Worm (Caenorhabditis elegans) whole organism, L1 larva: ENCODE measurements around the gene F07A11.5.
A peak's percentile ranks its signal among the peaks of the same experiment; 100 is the strongest.

Experiments
- C16A3.4 ChIP-seq: fragments of 150-350 bp; optimal IDR thresholded peaks from 2 replicates; lab custom pipeline; 2014; ENCODE audit warnings: missing biosample characterization, missing genetic modification characterization
- Y116A8C.19 ChIP-seq: sonication (generic microtip); optimal IDR thresholded peaks from 2 replicates; lab custom pipeline; 2016; ENCODE audit warnings: missing compliant biosample characterization, missing genetic modification characterization, borderline replicate concordance
- ama-1 ChIP-seq: fragments of 150-350 bp; optimal IDR thresholded peaks from 2 replicates; lab custom pipeline; 2014
- ceh-63 ChIP-seq: fragments of 200-800 bp; sonication (Bioruptor generic); optimal IDR thresholded peaks from 2 replicates; lab custom pipeline; 2018; ENCODE audit warnings: mild to moderate bottlenecking, missing genetic modification characterization, missing compliant biosample characterization
- ceh-82 ChIP-seq, 3 experiments: fragments of 150-350 bp in 1 of 3; sonication (generic microtip) in 2 of 3; optimal IDR thresholded peaks; 2 replicates each; lab custom pipeline; 2014 to 2017; ENCODE audit warnings: missing biosample characterization in 3 of 3, missing genetic modification characterization in 3 of 3
- dpl-1 ChIP-seq, 3 experiments: fragments of 150-350 bp in 2 of 3; sonication (generic microtip) in 1 of 3; optimal IDR thresholded peaks; 2 replicates each; lab custom pipeline; 2014 to 2017; ENCODE audit warnings: missing biosample characterization in 3 of 3, missing genetic modification characterization in 3 of 3, missing genetic modification reagents in 3 of 3
- efl-1 ChIP-seq, 4 experiments: fragments of 150-350 bp; optimal IDR thresholded peaks in 3 of 4; peaks in 1 of 4; 1 replicate in 1 of 4; 2 replicates in 3 of 4; lab custom pipeline; 2014; ENCODE audit warnings: missing biosample characterization in 2 of 4, missing genetic modification characterization in 2 of 4, missing genetic modification reagents in 2 of 4
- elt-2 ChIP-seq: sonication (generic microtip); optimal IDR thresholded peaks from 2 replicates; lab custom pipeline; 2016; ENCODE audit warnings: missing genetic modification characterization, mild to moderate bottlenecking, inconsistent platforms, missing compliant biosample characterization, missing genetic modification reagents
- elt-3 ChIP-seq, 6 experiments: fragments of 150-350 bp in 1 of 6; sonication (generic microtip); optimal IDR thresholded peaks; 2 replicates each; lab custom pipeline; 2017 to 2018; ENCODE audit warnings: missing biosample characterization in 6 of 6, missing genetic modification characterization in 6 of 6, inconsistent platforms in 1 of 6
- fkh-4 ChIP-seq: sonication (generic microtip); optimal IDR thresholded peaks from 2 replicates; lab custom pipeline; 2016; ENCODE audit warnings: missing compliant biosample characterization, missing genetic modification characterization, borderline replicate concordance
- fos-1 ChIP-seq: fragments of 150-350 bp; optimal IDR thresholded peaks from 2 replicates; lab custom pipeline; 2014; ENCODE audit warnings: missing biosample characterization, missing genetic modification characterization
- grh-1 ChIP-seq: fragments of 200-800 bp; sonication (Bioruptor generic); IDR thresholded peaks from 2 replicates; pipeline ENCODE4 v1.3.6; 2022; ENCODE audit warnings: missing genetic modification reagents, missing genetic modification characterization, missing compliant biosample characterization
- irx-1 ChIP-seq: sonication (generic microtip); optimal IDR thresholded peaks from 2 replicates; lab custom pipeline; 2016; ENCODE audit warnings: missing genetic modification characterization, missing compliant biosample characterization
- isw-1 ChIP-seq: fragments of 200-800 bp; sonication (Bioruptor generic); IDR thresholded peaks from 2 replicates; pipeline ENCODE4 v1.3.6; 2022; ENCODE audit warnings: missing genetic modification characterization, missing compliant biosample characterization
- lin-14 ChIP-seq: fragments of 200-800 bp; sonication (Bioruptor generic); optimal IDR thresholded peaks from 2 replicates; lab custom pipeline; 2018; ENCODE audit warnings: mild to moderate bottlenecking, missing genetic modification characterization, moderate library complexity, missing compliant biosample characterization
- lin-35 ChIP-seq, 2 experiments: fragments of 150-350 bp; optimal IDR thresholded peaks; 2 replicates each; lab custom pipeline; 2014; ENCODE audit warnings: missing biosample characterization in 2 of 2, missing genetic modification characterization in 2 of 2, missing genetic modification reagents in 2 of 2
- lsy-2 ChIP-seq, 2 experiments: fragments of 150-350 bp; optimal IDR thresholded peaks; 2 replicates each; lab custom pipeline; 2014; ENCODE audit warnings: missing biosample characterization in 2 of 2, missing genetic modification characterization in 2 of 2
- mef-2 ChIP-seq: fragments of 150-350 bp; optimal IDR thresholded peaks from 2 replicates; lab custom pipeline; 2014; ENCODE audit warnings: missing biosample characterization, missing genetic modification characterization
- mep-1 ChIP-seq: fragments of 150-350 bp; optimal IDR thresholded peaks from 2 replicates; lab custom pipeline; 2014; ENCODE audit warnings: missing biosample characterization, missing genetic modification characterization
- nhr-20 ChIP-seq: sonication (generic microtip); optimal IDR thresholded peaks from 2 replicates; lab custom pipeline; 2016; ENCODE audit warnings: mild to moderate bottlenecking, missing genetic modification characterization, missing compliant biosample characterization
- nhr-71 ChIP-seq: sonication (generic microtip); optimal IDR thresholded peaks from 2 replicates; lab custom pipeline; 2016; ENCODE audit warnings: mild to moderate bottlenecking, missing genetic modification characterization, moderate library complexity, missing compliant biosample characterization
- nhr-76 ChIP-seq: sonication (generic microtip); optimal IDR thresholded peaks from 2 replicates; lab custom pipeline; 2017; ENCODE audit warnings: missing biosample characterization, missing genetic modification characterization
- nhr-77 ChIP-seq: fragments of 150-350 bp; optimal IDR thresholded peaks from 2 replicates; lab custom pipeline; 2014; ENCODE audit warnings: missing biosample characterization, missing genetic modification characterization
- nhr-85 ChIP-seq: sonication (generic microtip); peaks from one replicate; lab custom pipeline; 2016; ENCODE audit warnings: missing genetic modification characterization, inconsistent platforms, missing compliant biosample characterization
- pax-3 ChIP-seq: fragments of 200-800 bp; sonication (Bioruptor generic); optimal IDR thresholded peaks from 2 replicates; lab custom pipeline; 2018; ENCODE audit warnings: mild to moderate bottlenecking, missing genetic modification characterization, moderate library complexity, missing compliant biosample characterization
- skn-1 ChIP-seq: fragments of 150-350 bp; optimal IDR thresholded peaks from 2 replicates; lab custom pipeline; 2014; ENCODE audit warnings: missing biosample characterization, missing genetic modification characterization
- snpc-4 ChIP-seq: fragments of 150-350 bp; optimal IDR thresholded peaks from 2 replicates; lab custom pipeline; 2014; ENCODE audit warnings: missing biosample characterization, missing genetic modification characterization
- snu-23 ChIP-seq: sonication (generic microtip); optimal IDR thresholded peaks from 2 replicates; lab custom pipeline; 2016; ENCODE audit warnings: missing genetic modification characterization, missing compliant biosample characterization
- swsn-7 ChIP-seq: sonication (generic microtip); optimal IDR thresholded peaks from 2 replicates; lab custom pipeline; 2016; ENCODE audit warnings: missing genetic modification characterization, missing compliant biosample characterization
- unc-130 ChIP-seq: fragments of 150-350 bp; optimal IDR thresholded peaks from 2 replicates; lab custom pipeline; 2017; ENCODE audit warnings: missing biosample characterization, missing genetic modification characterization, inconsistent platforms
- vab-15 ChIP-seq: sonication (generic microtip); optimal IDR thresholded peaks from 2 replicates; lab custom pipeline; 2017; ENCODE audit warnings: missing genotype, mild to moderate bottlenecking, missing genetic modification characterization, missing compliant biosample characterization
- xbp-1 ChIP-seq: sonication (generic microtip); optimal IDR thresholded peaks from 2 replicates; lab custom pipeline; 2016; ENCODE audit warnings: missing genetic modification characterization, missing compliant biosample characterization
- zip-4 ChIP-seq: fragments of 200-800 bp; sonication (Bioruptor generic); optimal IDR thresholded peaks from 2 replicates; lab custom pipeline; 2018; ENCODE audit warnings: mild to moderate bottlenecking, missing genetic modification characterization, moderate library complexity, missing compliant biosample characterization
- ztf-11 ChIP-seq, 2 experiments: sonication (generic microtip); optimal IDR thresholded peaks; 2 replicates each; lab custom pipeline; 2016 to 2017; ENCODE audit warnings: missing genetic modification characterization in 2 of 2, missing biosample characterization in 1 of 2, missing compliant biosample characterization in 1 of 2

The F07A11.5 gene

ce11 chrII:11652679-11653174 is 40.6 kb downstream of the F07A11.5 start, which contains the start of the genes rad-23 and rpn-12 (continued):
- TF ChIP-seq zip-4 (GFP tag; lab: Kevin White, UChicago), result no peak
- no peak for TF ChIP-seq elt-2 (tag; lab: Kevin White, UChicago)
- TF ChIP-seq nhr-85 (tag; lab: Kevin White, UChicago), result peak; percentile 73
- TF ChIP-seq snpc-4 (tag; lab: Kevin White, UChicago), result no peak
- TF ChIP-seq dpl-1 (GFP tag; optimal IDR thresholded peaks at IDR 0.05; lab: Kevin White, UChicago), result peak; percentile 59 to 75 (median 65)
- TF ChIP-seq nhr-71 (tag; lab: Kevin White, UChicago), result peak; percentile 66
- no peak for TF ChIP-seq pax-3
- TF ChIP-seq efl-1 (optimal IDR thresholded peaks at IDR 0.05; lab: Kevin White, UChicago), result peak; percentile 72 to 75
- peak; percentile 65 to 93 for TF ChIP-seq efl-1 (GFP tag; optimal IDR thresholded peaks at IDR 0.05 in 1 of 2; lab: Kevin White, UChicago)
- TF ChIP-seq swsn-7 (tag; lab: Kevin White, UChicago), result peak; percentile 39
- TF ChIP-seq mep-1 (tag; lab: Kevin White, UChicago), result peak; percentile 87
- peak; percentile 76 to 91 for TF ChIP-seq lsy-2 (tag; optimal IDR thresholded peaks at IDR 0.05; lab: Kevin White, UChicago)
- TF ChIP-seq ceh-82 (tag; optimal IDR thresholded peaks at IDR 0.05; lab: Kevin White, UChicago), result peak in 2 of 3 experiments; percentile 31 to 53
- no peak for TF ChIP-seq ztf-11 (tag; optimal IDR thresholded peaks at IDR 0.05; lab: Kevin White, UChicago)
- TF ChIP-seq ama-1, result no peak
- TF ChIP-seq nhr-77 (tag; lab: Kevin White, UChicago), result peak; percentile 59
- peak; percentile 61 for TF ChIP-seq lin-14 (GFP tag; lab: Kevin White, UChicago)
- TF ChIP-seq Y116A8C.19 (tag; lab: Kevin White, UChicago), result no peak
- peak; percentile 100 for TF ChIP-seq skn-1 (tag; lab: Kevin White, UChicago)
- peak; percentile 37; the same call in 1 of the 2 replicates for TF ChIP-seq isw-1 (GFP tag; lab: Robert Waterston, UW)
- no peak for TF ChIP-seq mef-2 (tag; lab: Kevin White, UChicago)
- no peak for TF ChIP-seq irx-1 (tag; lab: Kevin White, UChicago)
- TF ChIP-seq nhr-76 (tag; lab: Kevin White, UChicago), result no peak
- peak; percentile 36 for TF ChIP-seq nhr-20
- TF ChIP-seq elt-3 (tag; optimal IDR thresholded peaks at IDR 0.05; lab: Kevin White, UChicago), result peak in 2 of 6 experiments; percentile 12 to 47
- TF ChIP-seq C16A3.4, result peak; percentile 70
- TF ChIP-seq xbp-1 (tag; lab: Kevin White, UChicago), result peak; percentile 51
- TF ChIP-seq ceh-63 (GFP tag; lab: Kevin White, UChicago), result no peak
- peak; percentile 77 to 85 for TF ChIP-seq lin-35 (GFP tag; optimal IDR thresholded peaks at IDR 0.05; lab: Kevin White, UChicago)
- peak; percentile 15 for TF ChIP-seq fos-1 (tag; lab: Kevin White, UChicago)
- no peak for TF ChIP-seq fkh-4 (tag; lab: Kevin White, UChicago)

ce11 chrII:11657079-11657478 is 45.0 kb downstream of the F07A11.5 start, which contains the start of gene nep-1:
nep-1 (minus strand) TSS chrII:11657179.
- TF ChIP-seq unc-130 (tag; lab: Kevin White, UChicago), result peak; percentile 0
- peak; percentile 39; the same call in 1 of the 2 replicates for TF ChIP-seq grh-1 (GFP tag; lab: Robert Waterston, UW)
- TF ChIP-seq elt-3 (tag; optimal IDR thresholded peaks at IDR 0.05; lab: Kevin White, UChicago), result peak in 4 of 6 experiments; percentile 17 to 40 (median 27)
- TF ChIP-seq elt-2 (tag; lab: Kevin White, UChicago), result no peak
- TF ChIP-seq nhr-85 (tag; lab: Kevin White, UChicago), result peak; percentile 57
- TF ChIP-seq snu-23 (GFP tag; lab: Kevin White, UChicago), result no peak
- no peak for TF ChIP-seq vab-15 (tag; lab: Kevin White, UChicago)
- TF ChIP-seq lin-14 (GFP tag; lab: Kevin White, UChicago), result peak; percentile 45
- TF ChIP-seq nhr-20, result peak; percentile 23

- TF ChIP-seq fkh-4 (tag; lab: Kevin White, UChicago) (peak; percentile 38), mef-2 (tag; lab: Kevin White, UChicago) (no peak)
Measured at ce11 chrII:11658854-11659253, 46.8 kb downstream of the F07A11.5 start.
